Fruit fly (Drosophila melanogaster): ENCODE results near the gene RpL9.

RpL9 gene

dm6 chr2L:11037583-11038517 is 33.9 kb upstream of the RpL9 start (continued):
- peak; percentile 67 for TF ChIP-seq CG2120 (GFP tag; optimal IDR thresholded peaks at IDR 0.05)
- TF ChIP-seq CG34376 (GFP tag; optimal IDR thresholded peaks at IDR 0.05) = no peak
- TF ChIP-seq ara (GFP tag; IDR thresholded peaks at IDR 0.05) = no peak
- no peak for TF ChIP-seq lbe (GFP tag; optimal IDR thresholded peaks at IDR 0.05)
- TF ChIP-seq phol (tag; optimal IDR thresholded peaks at IDR 0.05) = peak; percentile 62
- TF ChIP-seq Atf6 (GFP tag; IDR thresholded peaks at IDR 0.05) = peak; percentile 55; the same call in 1 of the 2 replicates
- no peak for TF ChIP-seq wdn (GFP tag; IDR thresholded peaks at IDR 0.05)
- TF ChIP-seq CG1602 (GFP tag; optimal IDR thresholded peaks at IDR 0.05) = peak; percentile 70
- no peak for TF ChIP-seq CG4360 (GFP tag; IDR thresholded peaks at IDR 0.05)
- peak; percentile 73 for TF ChIP-seq row (GFP tag; IDR thresholded peaks at IDR 0.05)
- peak; percentile 68 for TF ChIP-seq CG12769 (tag; optimal IDR thresholded peaks at IDR 0.05)
- TF ChIP-seq CoRest (tag; optimal IDR thresholded peaks at IDR 0.05) = peak; percentile 70
- peak; percentile 51 for TF ChIP-seq Hr3 (GFP tag; optimal IDR thresholded peaks at IDR 0.05)
- TF ChIP-seq gfzf (GFP tag; optimal IDR thresholded peaks at IDR 0.05) = no peak
- TF ChIP-seq nerfin-2 (GFP tag; IDR thresholded peaks at IDR 0.05; ENCODE audit: partially characterized antibody) = 0 out of 2 replicates have a peak, but pooled peaks have one; percentile 40
- no peak for TF ChIP-seq Nf-YC (tag; optimal IDR thresholded peaks at IDR 0.05)
- 0 out of 2 replicates have a peak, but pooled peaks have one; percentile 20 for TF ChIP-seq CG6272 (GFP tag; IDR thresholded peaks at IDR 0.05)
- TF ChIP-seq Bgb (GFP tag; IDR thresholded peaks at IDR 0.05; ENCODE audit: partially characterized antibody) = peak; percentile 30; the same call in 1 of the 2 replicates
- peak; percentile 47 for TF ChIP-seq CG17385 (GFP tag; optimal IDR thresholded peaks at IDR 0.05)
- TF ChIP-seq en (GFP tag; optimal IDR thresholded peaks at IDR 0.05) = no peak
- TF ChIP-seq sens (GFP tag) = peak; percentile 95
- peak; percentile 13 for TF ChIP-seq CG5245 (GFP tag; optimal IDR thresholded peaks at IDR 0.05)
- TF ChIP-seq CG8089 (GFP tag; optimal IDR thresholded peaks at IDR 0.05) = no peak
- peak; percentile 46 for TF ChIP-seq CG2202 (tag; optimal IDR thresholded peaks at IDR 0.05)
- TF ChIP-seq zfh2 (GFP tag; optimal IDR thresholded peaks at IDR 0.05) = peak; percentile 15
- peak; percentile 67 for TF ChIP-seq gsb-n (tag; optimal IDR thresholded peaks at IDR 0.05)
- peak; percentile 34; the same call in 2 of the 3 replicates for TF ChIP-seq zfh1 (GFP tag; IDR thresholded peaks at IDR 0.05)
- 0 out of 3 replicates have a peak, but pooled peaks have one; percentile 45 for TF ChIP-seq CG11695 (GFP tag; IDR thresholded peaks at IDR 0.05)
- no peak for TF ChIP-seq CG15514 (GFP tag; optimal IDR thresholded peaks at IDR 0.05)
- no peak for TF ChIP-seq Tbp (GFP tag; optimal IDR thresholded peaks at IDR 0.05)
- TF ChIP-seq B-H1 (GFP tag; IDR thresholded peaks at IDR 0.05) = no peak; the same call in 2 of the 3 replicates
- TF ChIP-seq CG18262 (tag; optimal IDR thresholded peaks at IDR 0.05) = peak; percentile 78
- TF ChIP-seq tna (GFP tag; IDR thresholded peaks at IDR 0.05; ENCODE audit: partially characterized antibody) = no peak
- TF ChIP-seq run (tag; optimal IDR thresholded peaks at IDR 0.05) = peak; percentile 31
- TF ChIP-seq Spps (tag; optimal IDR thresholded peaks at IDR 0.05) = peak; percentile 15
- peak; percentile 95 for TF ChIP-seq kni (GFP tag; optimal IDR thresholded peaks at IDR 0.05)
- TF ChIP-seq CG2199 (GFP tag; IDR thresholded peaks at IDR 0.05) = peak; percentile 83; the same call in 2 of the 3 replicates
- TF ChIP-seq Vsx1 (GFP tag; optimal IDR thresholded peaks at IDR 0.05) = peak; percentile 57
- TF ChIP-seq CG34422 (GFP tag; IDR thresholded peaks at IDR 0.05) = 0 out of 3 replicates have a peak, but pooled peaks have one; percentile 27
- peak; percentile 27; the same call in 2 of the 3 replicates for TF ChIP-seq croc (GFP tag; conservative IDR thresholded peaks at IDR 0.05)
- TF ChIP-seq CG42726 (GFP tag; IDR thresholded peaks at IDR 0.05; ENCODE audit: partially characterized antibody) = no peak
- TF ChIP-seq Oaz (GFP tag; IDR thresholded peaks at IDR 0.05) = peak; percentile 13; the same call in 1 of the 2 replicates
- TF ChIP-seq seq (GFP tag; IDR thresholded peaks at IDR 0.05) = peak; percentile 52; the same call in 1 of the 2 replicates
- TF ChIP-seq prd (optimal IDR thresholded peaks at IDR 0.05) = no peak
- TF ChIP-seq prd (GFP tag; IDR thresholded peaks at IDR 0.05) = peak; percentile 6; the same call in 1 of the 3 replicates
- TF ChIP-seq peb (GFP tag; IDR thresholded peaks at IDR 0.05) = no peak
- peak; percentile 24 for TF ChIP-seq pnt (GFP tag; optimal IDR thresholded peaks at IDR 0.05)
- TF ChIP-seq klu (GFP tag; IDR thresholded peaks at IDR 0.05) = peak; percentile 47; the same call in 1 of the 2 replicates

All from whole organism, embryonic.